Fruit fly (Drosophila melanogaster): ENCODE data around the gene jus.

jus gene

dm6 chr3R:29130902-29131621 is 63.7 kb downstream of the jus start, which contains the start of the genes dgt6 and Vha100-1:
dgt6 (minus strand) TSS chr3R:29130972.
Vha100-1 (plus strand) TSS chr3R:29131193.
- TF ChIP-seq toe (GFP tag; optimal IDR thresholded peaks at IDR 0.05) (no peak), tj (GFP tag; optimal IDR thresholded peaks at IDR 0.05) (no peak), pad (GFP tag; optimal IDR thresholded peaks at IDR 0.05) (peak; percentile 24), CG7101 (tag; optimal IDR thresholded peaks at IDR 0.05) (peak; percentile 30), bab1 (GFP tag; optimal IDR thresholded peaks at IDR 0.05) (peak; percentile 37), CG7045 (GFP tag; optimal IDR thresholded peaks at IDR 0.05) (no peak), cic (GFP tag; optimal IDR thresholded peaks at IDR 0.05) (no peak), CG5204 (GFP tag; optimal IDR thresholded peaks at IDR 0.05) (no peak), CG11617 (GFP tag; optimal IDR thresholded peaks at IDR 0.05) (no peak), CG14711 (tag; optimal IDR thresholded peaks at IDR 0.05) (peak; percentile 89), CG1620 (GFP tag; optimal IDR thresholded peaks at IDR 0.05) (no peak), ovo (GFP tag; optimal IDR thresholded peaks at IDR 0.05) (no peak), Crg-1 (GFP tag; optimal IDR thresholded peaks at IDR 0.05) (no peak), kay (GFP tag; ENCODE audit: borderline replicate concordance) (no peak), Clk (GFP tag; optimal IDR thresholded peaks at IDR 0.05) (no peak), Hr96 (GFP tag; optimal IDR thresholded peaks at IDR 0.05) (no peak), CG33017 (tag; optimal IDR thresholded peaks at IDR 0.05) (peak; percentile 5), CG12768 (GFP tag; optimal IDR thresholded peaks at IDR 0.05) (peak; percentile 30), cnc (optimal IDR thresholded peaks at IDR 0.05) (no peak), Mnt (GFP tag; optimal IDR thresholded peaks at IDR 0.05) (peak; percentile 10)

DNA sequence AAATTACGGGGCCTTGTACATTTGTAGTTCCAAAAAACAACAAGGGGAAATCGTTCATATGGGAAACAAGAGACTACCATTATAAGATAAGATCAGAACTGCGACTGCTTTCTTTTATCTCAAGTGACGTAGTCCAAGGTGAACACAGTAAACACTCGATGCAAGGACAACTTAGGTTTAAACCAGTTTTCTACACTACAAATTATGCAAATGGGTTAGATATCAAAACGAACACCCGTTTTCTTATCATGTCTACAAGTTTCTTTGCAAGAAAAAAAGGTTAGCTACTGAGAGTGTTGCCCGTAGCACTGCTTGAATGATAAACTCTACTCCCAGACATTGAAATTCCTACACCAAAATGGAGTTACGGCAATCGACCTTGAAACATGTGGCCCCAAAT is 70.7 kb downstream of the jus start:
- TF ChIP-seq Mnt (GFP tag; optimal IDR thresholded peaks at IDR 0.05) (peak; percentile 18), bab1 (GFP tag; optimal IDR thresholded peaks at IDR 0.05) (peak; percentile 65), CG12768 (GFP tag; optimal IDR thresholded peaks at IDR 0.05) (no peak), Clk (GFP tag; optimal IDR thresholded peaks at IDR 0.05) (no peak), CG11617 (GFP tag; optimal IDR thresholded peaks at IDR 0.05) (peak; percentile 4), pad (GFP tag; optimal IDR thresholded peaks at IDR 0.05) (peak; percentile 88), CG7101 (tag; optimal IDR thresholded peaks at IDR 0.05) (peak; percentile 81), CG33017 (tag; optimal IDR thresholded peaks at IDR 0.05) (peak; percentile 74), kay (GFP tag; ENCODE audit: borderline replicate concordance) (no peak), CG14711 (tag; optimal IDR thresholded peaks at IDR 0.05) (peak; percentile 72), CG7045 (GFP tag; optimal IDR thresholded peaks at IDR 0.05) (peak; percentile 16), Crg-1 (GFP tag; optimal IDR thresholded peaks at IDR 0.05) (peak; percentile 23)

DNA sequence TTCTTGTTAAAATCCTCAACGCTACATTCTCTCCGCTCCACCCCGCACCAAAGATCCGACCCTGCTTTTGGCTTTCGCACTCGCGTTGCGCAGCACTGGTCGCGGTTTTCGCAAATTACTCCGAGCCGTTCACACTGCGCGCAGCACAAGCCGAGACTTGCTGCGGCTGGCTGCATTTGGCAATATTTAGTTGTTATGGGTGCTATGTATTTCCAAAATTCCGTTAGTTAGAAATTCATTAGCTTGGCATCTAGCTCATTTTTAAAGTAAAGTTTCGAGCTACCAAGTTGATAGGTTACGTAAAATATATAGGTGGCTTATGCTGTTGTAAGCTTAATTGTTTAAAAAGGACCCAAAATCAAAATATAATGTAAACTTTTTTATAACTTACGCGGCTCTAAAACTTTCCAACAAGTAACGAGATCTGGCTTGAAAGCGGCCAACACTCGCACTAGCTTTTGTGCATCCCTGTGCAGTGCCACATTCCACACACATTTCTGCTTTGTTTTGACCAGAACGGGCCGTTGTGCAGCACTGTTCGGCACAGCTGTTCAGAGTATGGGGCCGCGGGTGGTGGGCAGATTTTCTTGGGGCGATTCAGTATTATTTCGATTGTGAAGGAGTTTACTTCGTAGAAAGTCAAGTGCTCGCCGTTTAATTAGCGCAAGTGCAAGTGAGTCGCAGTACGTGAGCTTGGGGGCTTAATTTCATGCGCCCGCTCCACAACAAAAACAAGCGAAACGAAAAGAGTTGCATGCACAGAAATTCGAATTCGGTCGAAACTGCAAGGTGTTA is 71.8 kb downstream of the jus start, which contains the start of the genes yem and Ctl2:
Gene yem (minus strand): TSS at position 63 of the 795 bp plus-strand sequence.
Gene Ctl2 (plus strand): TSS at position 554 of the 795 bp plus-strand sequence.
- TF ChIP-seq bab1 (GFP tag; optimal IDR thresholded peaks at IDR 0.05), result peak; percentile 77
- TF ChIP-seq pad (GFP tag; optimal IDR thresholded peaks at IDR 0.05), result peak; percentile 66
- TF ChIP-seq toe (GFP tag; optimal IDR thresholded peaks at IDR 0.05), result peak; percentile 92
- TF ChIP-seq CG7101 (tag; optimal IDR thresholded peaks at IDR 0.05), result peak; percentile 70
- TF ChIP-seq Hr96 (GFP tag; optimal IDR thresholded peaks at IDR 0.05), result peak; percentile 87
- TF ChIP-seq CG12768 (GFP tag; optimal IDR thresholded peaks at IDR 0.05), result peak; percentile 59
- TF ChIP-seq cnc (optimal IDR thresholded peaks at IDR 0.05), result no peak
- TF ChIP-seq CG5204 (GFP tag; optimal IDR thresholded peaks at IDR 0.05), result no peak
- TF ChIP-seq CG14711 (tag; optimal IDR thresholded peaks at IDR 0.05), result peak; percentile 30
- TF ChIP-seq ovo (GFP tag; optimal IDR thresholded peaks at IDR 0.05), result peak; percentile 68
- TF ChIP-seq Clk (GFP tag; optimal IDR thresholded peaks at IDR 0.05), result peak; percentile 88
- TF ChIP-seq tj (GFP tag; optimal IDR thresholded peaks at IDR 0.05), result peak; percentile 95
- peak; percentile 45 for TF ChIP-seq CG33017 (tag; optimal IDR thresholded peaks at IDR 0.05)
- peak; percentile 75 for TF ChIP-seq Crg-1 (GFP tag; optimal IDR thresholded peaks at IDR 0.05)
- TF ChIP-seq cic (GFP tag; optimal IDR thresholded peaks at IDR 0.05), result peak; percentile 65
- TF ChIP-seq CG7045 (GFP tag; optimal IDR thresholded peaks at IDR 0.05), result peak; percentile 71
- TF ChIP-seq Mnt (GFP tag; optimal IDR thresholded peaks at IDR 0.05), result peak; percentile 84
- peak; percentile 76 for TF ChIP-seq CG1620 (GFP tag; optimal IDR thresholded peaks at IDR 0.05)
- TF ChIP-seq CG11617 (GFP tag; optimal IDR thresholded peaks at IDR 0.05), result peak; percentile 76
- no peak for TF ChIP-seq kay (GFP tag; ENCODE audit: borderline replicate concordance)
